Worm (Caenorhabditis elegans): ENCODE measurements around the gene F54D10.9.

ce11 chrII:3782309-3783000 lies 49.8 kb downstream of the F54D10.9 start, which contains the start of gene T24E12.2:
- TF ChIP-seq tab-1 (GFP tag; IDR thresholded peaks at IDR 0.05) (no peak), flt-1 (GFP tag; IDR thresholded peaks at IDR 0.05) (no peak), ztf-23 (GFP tag; IDR thresholded peaks at IDR 0.05) (no peak), cog-1 (tag; optimal IDR thresholded peaks at IDR 0.05) (no peak)
